Fruit fly (Drosophila melanogaster): ENCODE results near the gene gudu.

dm6 chr2L:7386555-7387420 is 1.5 kb upstream of the gudu start:
- TF ChIP-seq h (optimal IDR thresholded peaks at IDR 0.05) (no peak), ttk (optimal IDR thresholded peaks at IDR 0.05) (no peak), Myc (optimal IDR thresholded peaks at IDR 0.05) (no peak), psq (optimal IDR thresholded peaks at IDR 0.05) (no peak)

Data from Kc167 (cell line).